Worm (Caenorhabditis elegans): ENCODE measurements around the gene F56A11.6.

Gene F56A11.6

ce11 chrIV:551923-552322 lies 30.1 kb downstream of the F56A11.6 start:
- TF ChIP-seq ces-1 (GFP tag; optimal IDR thresholded peaks at IDR 0.05) (no peak), ceh-39 (tag; optimal IDR thresholded peaks at IDR 0.05) (no peak), zip-8 (tag; optimal IDR thresholded peaks at IDR 0.05) (no peak), pha-4 (tag; optimal IDR thresholded peaks at IDR 0.05) (no peak), mls-2 (tag; optimal IDR thresholded peaks at IDR 0.05) (no peak), drap-1 (GFP tag; optimal IDR thresholded peaks at IDR 0.05) (no peak), bed-3 (GFP tag; optimal IDR thresholded peaks at IDR 0.05) (no peak)

ce11 chrIV:548000-548399 lies 34.0 kb downstream of the F56A11.6 start, which contains the start of gene F56A11.4:
F56A11.4 (plus strand) TSS chrIV:548300.
- no peak for TF ChIP-seq mep-1 (tag; optimal IDR thresholded peaks at IDR 0.05)
- no peak for TF ChIP-seq elt-1 (tag; optimal IDR thresholded peaks at IDR 0.05; ENCODE audit: borderline replicate concordance, insufficient read depth)
- TF ChIP-seq cnd-1 (tag; optimal IDR thresholded peaks at IDR 0.05), result no peak
- no peak for TF ChIP-seq M03D4.4 (tag; optimal IDR thresholded peaks at IDR 0.05)
- no peak for TF ChIP-seq ham-2 (GFP tag; optimal IDR thresholded peaks at IDR 0.05)
- no peak for TF ChIP-seq snpc-4 (tag; optimal IDR thresholded peaks at IDR 0.05)

ce11 chrIV:545852-546251 lies 36.2 kb downstream of the F56A11.6 start:
- TF ChIP-seq elt-1 (tag; optimal IDR thresholded peaks at IDR 0.05; ENCODE audit: borderline replicate concordance, insufficient read depth) (no peak), ceh-43 (GFP tag; optimal IDR thresholded peaks at IDR 0.05) (no peak), nhr-76 (tag; optimal IDR thresholded peaks at IDR 0.05) (no peak), ceh-83 (GFP tag; optimal IDR thresholded peaks at IDR 0.05) (no peak), pha-4 (tag; optimal IDR thresholded peaks at IDR 0.05) (no peak), ceh-39 (tag; optimal IDR thresholded peaks at IDR 0.05) (no peak), blmp-1 (tag; optimal IDR thresholded peaks at IDR 0.05) (no peak), nhr-28 (tag; optimal IDR thresholded peaks at IDR 0.05) (no peak), hlh-1 (tag; optimal IDR thresholded peaks at IDR 0.05) (no peak), drap-1 (GFP tag; optimal IDR thresholded peaks at IDR 0.05) (no peak), snpc-4 (tag; optimal IDR thresholded peaks at IDR 0.05) (no peak), ces-1 (GFP tag; optimal IDR thresholded peaks at IDR 0.05) (no peak), mep-1 (tag; optimal IDR thresholded peaks at IDR 0.05) (no peak), nhr-237 (tag; optimal IDR thresholded peaks at IDR 0.05) (no peak), flh-1 (GFP tag; optimal IDR thresholded peaks at IDR 0.05) (no peak), lin-32 (GFP tag; optimal IDR thresholded peaks at IDR 0.05) (no peak), sptf-1 (tag; optimal IDR thresholded peaks at IDR 0.05) (no peak), nhr-12 (tag; optimal IDR thresholded peaks at IDR 0.05) (no peak), unc-62 (GFP tag; optimal IDR thresholded peaks at IDR 0.05) (no peak)

ce11 chrIV:531835-532234 lies 50.2 kb downstream of the F56A11.6 start, which contains the start of gene glt-7:
glt-7 (plus strand) TSS chrIV:532135.
- TF ChIP-seq cnd-1 (tag; optimal IDR thresholded peaks at IDR 0.05), result no peak
- TF ChIP-seq ham-2 (GFP tag; optimal IDR thresholded peaks at IDR 0.05), result no peak
